Worm (Caenorhabditis elegans) whole organism, early embryonic: ENCODE measurements around the gene mrpl-44.

Experiments
- ama-1 ChIP-seq: fragments of 150-350 bp; optimal IDR thresholded peaks from 2 replicates; lab custom pipeline; 2014
- tra-4 ChIP-seq: sonication (generic microtip); optimal IDR thresholded peaks from 2 replicates; lab custom pipeline; 2017; ENCODE audit warnings: missing genetic modification characterization, missing compliant biosample characterization

DNA sequence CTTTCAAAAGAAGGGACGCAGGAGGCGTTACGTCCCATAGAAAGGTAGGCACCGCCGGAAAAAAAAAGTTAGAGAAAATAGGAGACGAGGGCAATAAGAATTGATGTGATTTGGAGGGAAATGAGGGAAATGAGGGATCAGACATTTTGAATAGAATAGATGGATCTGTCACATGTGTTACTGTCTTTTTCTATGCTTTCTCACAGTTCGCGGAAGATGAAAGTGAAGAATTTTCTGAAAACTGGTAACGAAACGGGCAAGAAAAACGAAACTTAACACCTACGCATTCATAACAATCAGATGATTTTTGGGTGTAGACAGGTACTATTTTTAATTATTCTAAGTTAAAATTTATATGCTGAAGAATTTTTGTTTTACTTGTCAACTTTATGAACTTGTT is 51.5 kb downstream of the mrpl-44 start, which contains the start of gene R107.9:
- TF ChIP-seq ama-1 (lab: Kevin White, UChicago): no peak
- no peak for TF ChIP-seq tra-4 (tag; lab: Kevin White, UChicago)
